Worm (Caenorhabditis elegans) whole organism, L1 larva: ENCODE measurements around the gene fbxa-128.

Experiments
- C04F5.9 ChIP-seq: sonication (generic microtip); optimal IDR thresholded peaks from 2 replicates; lab custom pipeline; 2016; ENCODE audit warnings: missing genetic modification characterization, missing compliant biosample characterization
- C16A3.4 ChIP-seq: fragments of 150-350 bp; optimal IDR thresholded peaks from 2 replicates; lab custom pipeline; 2014; ENCODE audit warnings: missing biosample characterization, missing genetic modification characterization
- F16B12.6 ChIP-seq: fragments of 150-350 bp; optimal IDR thresholded peaks from 2 replicates; lab custom pipeline; 2014; ENCODE audit warnings: missing biosample characterization, missing genetic modification characterization
- aha-1 ChIP-seq: fragments of 150-350 bp; optimal IDR thresholded peaks from 2 replicates; lab custom pipeline; 2014; ENCODE audit warnings: missing biosample characterization, missing genetic modification characterization
- alr-1 ChIP-seq: fragments of 200-800 bp; sonication (Bioruptor generic); optimal IDR thresholded peaks from 2 replicates; lab custom pipeline; 2018; ENCODE audit warnings: borderline replicate concordance, mild to moderate bottlenecking, missing genetic modification characterization, missing compliant biosample characterization
- ama-1 ChIP-seq: fragments of 150-350 bp; optimal IDR thresholded peaks from 2 replicates; lab custom pipeline; 2014
- blmp-1 ChIP-seq: fragments of 150-350 bp; optimal IDR thresholded peaks from 2 replicates; lab custom pipeline; 2014; ENCODE audit warnings: missing biosample characterization, missing genetic modification characterization
- ceh-63 ChIP-seq: fragments of 200-800 bp; sonication (Bioruptor generic); optimal IDR thresholded peaks from 2 replicates; lab custom pipeline; 2018; ENCODE audit warnings: mild to moderate bottlenecking, missing genetic modification characterization, missing compliant biosample characterization
- ceh-90 ChIP-seq: sonication (generic microtip); optimal IDR thresholded peaks from 2 replicates; lab custom pipeline; 2016; ENCODE audit warnings: missing genetic modification characterization, missing compliant biosample characterization
- ces-1 ChIP-seq: fragments of 150-350 bp; optimal IDR thresholded peaks from 2 replicates; lab custom pipeline; 2014; ENCODE audit warnings: missing biosample characterization, missing genetic modification reagents, missing genetic modification characterization
- dsc-1 ChIP-seq: sonication (generic microtip); optimal IDR thresholded peaks from 2 replicates; lab custom pipeline; 2016; ENCODE audit warnings: mild to moderate bottlenecking, missing genetic modification characterization, missing compliant biosample characterization
- efl-1 ChIP-seq, 4 experiments: fragments of 150-350 bp; optimal IDR thresholded peaks in 3 of 4; peaks in 1 of 4; 1 replicate in 1 of 4; 2 replicates in 3 of 4; lab custom pipeline; 2014; ENCODE audit warnings: missing biosample characterization in 2 of 4, missing genetic modification characterization in 2 of 4, missing genetic modification reagents in 2 of 4
- efl-3 ChIP-seq: fragments of 200-800 bp; sonication (Bioruptor generic); optimal IDR thresholded peaks from 2 replicates; lab custom pipeline; 2018; ENCODE audit warnings: mild to moderate bottlenecking, missing genetic modification characterization, missing compliant biosample characterization
- egl-13 ChIP-seq: sonication (generic microtip); optimal IDR thresholded peaks from 2 replicates; lab custom pipeline; 2016; ENCODE audit warnings: missing genotype, missing genetic modification reagents, missing genetic modification characterization, missing compliant biosample characterization
- egl-27 ChIP-seq, 2 experiments: fragments of 150-350 bp in 1 of 2; sonication (generic microtip); optimal IDR thresholded peaks; 3 replicates each; lab custom pipeline; 2017 to 2018; ENCODE audit warnings: missing biosample characterization in 2 of 2, missing genetic modification characterization in 2 of 2, missing genetic modification reagents in 2 of 2
- elt-2 ChIP-seq: sonication (generic microtip); optimal IDR thresholded peaks from 2 replicates; lab custom pipeline; 2016; ENCODE audit warnings: missing genetic modification characterization, mild to moderate bottlenecking, inconsistent platforms, missing compliant biosample characterization, missing genetic modification reagents
- fkh-10 ChIP-seq: sonication (generic microtip); optimal IDR thresholded peaks from 2 replicates; lab custom pipeline; 2017; ENCODE audit warnings: missing biosample characterization, missing genetic modification reagents, missing genetic modification characterization
- fkh-8 ChIP-seq: sonication (generic microtip); optimal IDR thresholded peaks from 2 replicates; lab custom pipeline; 2016; ENCODE audit warnings: mild to moderate bottlenecking, missing genetic modification characterization, missing compliant biosample characterization
- fos-1 ChIP-seq: fragments of 150-350 bp; optimal IDR thresholded peaks from 2 replicates; lab custom pipeline; 2014; ENCODE audit warnings: missing biosample characterization, missing genetic modification characterization
- grh-1 ChIP-seq: fragments of 200-800 bp; sonication (Bioruptor generic); IDR thresholded peaks from 2 replicates; pipeline ENCODE4 v1.3.6; 2022; ENCODE audit warnings: missing genetic modification reagents, missing genetic modification characterization, missing compliant biosample characterization
- hlh-17 ChIP-seq: fragments of 200-800 bp; sonication (Bioruptor generic); optimal IDR thresholded peaks from 2 replicates; lab custom pipeline; 2018; ENCODE audit warnings: missing genetic modification characterization, mild to moderate bottlenecking, missing compliant biosample characterization, moderate library complexity, borderline replicate concordance
- irx-1 ChIP-seq: sonication (generic microtip); optimal IDR thresholded peaks from 2 replicates; lab custom pipeline; 2016; ENCODE audit warnings: missing genetic modification characterization, missing compliant biosample characterization
- isw-1 ChIP-seq: fragments of 200-800 bp; sonication (Bioruptor generic); IDR thresholded peaks from 2 replicates; pipeline ENCODE4 v1.3.6; 2022; ENCODE audit warnings: missing genetic modification characterization, missing compliant biosample characterization
- lin-13 ChIP-seq: fragments of 150-350 bp; optimal IDR thresholded peaks from 2 replicates; lab custom pipeline; 2014; ENCODE audit warnings: missing biosample characterization, missing genetic modification reagents, missing genetic modification characterization
- lin-14 ChIP-seq: fragments of 200-800 bp; sonication (Bioruptor generic); optimal IDR thresholded peaks from 2 replicates; lab custom pipeline; 2018; ENCODE audit warnings: mild to moderate bottlenecking, missing genetic modification characterization, moderate library complexity, missing compliant biosample characterization
- lin-15B ChIP-seq: fragments of 150-350 bp; sonication (generic microtip); optimal IDR thresholded peaks from 3 replicates; lab custom pipeline; 2014; ENCODE audit warnings: missing biosample characterization, missing genetic modification characterization
- lin-35 ChIP-seq, 2 experiments: fragments of 150-350 bp; optimal IDR thresholded peaks; 2 replicates each; lab custom pipeline; 2014; ENCODE audit warnings: missing biosample characterization in 2 of 2, missing genetic modification characterization in 2 of 2, missing genetic modification reagents in 2 of 2
- lin-39 ChIP-seq: fragments of 150-350 bp; optimal IDR thresholded peaks from 2 replicates; lab custom pipeline; 2014; ENCODE audit warnings: missing biosample characterization, missing genetic modification reagents, missing genetic modification characterization
- lir-3 ChIP-seq: sonication (generic microtip); optimal IDR thresholded peaks from 2 replicates; lab custom pipeline; 2016; ENCODE audit warnings: mild to moderate bottlenecking, missing genetic modification characterization, moderate library complexity, missing compliant biosample characterization; ENCODE audit not compliant: poor library complexity
- lsy-2 ChIP-seq, 2 experiments: fragments of 150-350 bp; optimal IDR thresholded peaks; 2 replicates each; lab custom pipeline; 2014; ENCODE audit warnings: missing biosample characterization in 2 of 2, missing genetic modification characterization in 2 of 2
- mdl-1 ChIP-seq, 2 experiments: fragments of 150-350 bp; optimal IDR thresholded peaks; 2 replicates each; lab custom pipeline; 2014 to 2017; ENCODE audit warnings: missing biosample characterization in 2 of 2, missing genetic modification characterization in 2 of 2, inconsistent platforms in 1 of 2
- mef-2 ChIP-seq: fragments of 150-350 bp; optimal IDR thresholded peaks from 2 replicates; lab custom pipeline; 2014; ENCODE audit warnings: missing biosample characterization, missing genetic modification characterization
- nhr-11 ChIP-seq: fragments of 150-350 bp; optimal IDR thresholded peaks from 2 replicates; lab custom pipeline; 2014; ENCODE audit warnings: missing biosample characterization, missing genetic modification characterization
- nhr-19 ChIP-seq: fragments of 200-800 bp; sonication (Bioruptor generic); conservative IDR thresholded peaks from 2 replicates; pipeline ENCODE4 v1.3.6; 2022; ENCODE audit warnings: missing genetic modification characterization, missing compliant biosample characterization
- nhr-237 ChIP-seq: fragments of 150-350 bp; optimal IDR thresholded peaks from 2 replicates; lab custom pipeline; 2014; ENCODE audit warnings: missing biosample characterization, missing genetic modification characterization
- nhr-28 ChIP-seq: fragments of 150-350 bp; optimal IDR thresholded peaks from 2 replicates; lab custom pipeline; 2014; ENCODE audit warnings: missing biosample characterization, missing genetic modification characterization
- nhr-71 ChIP-seq: sonication (generic microtip); optimal IDR thresholded peaks from 2 replicates; lab custom pipeline; 2016; ENCODE audit warnings: mild to moderate bottlenecking, missing genetic modification characterization, moderate library complexity, missing compliant biosample characterization
- nhr-85 ChIP-seq: sonication (generic microtip); peaks from one replicate; lab custom pipeline; 2016; ENCODE audit warnings: missing genetic modification characterization, inconsistent platforms, missing compliant biosample characterization
- skn-1 ChIP-seq: fragments of 150-350 bp; optimal IDR thresholded peaks from 2 replicates; lab custom pipeline; 2014; ENCODE audit warnings: missing biosample characterization, missing genetic modification characterization
- snpc-4 ChIP-seq: fragments of 150-350 bp; optimal IDR thresholded peaks from 2 replicates; lab custom pipeline; 2014; ENCODE audit warnings: missing biosample characterization, missing genetic modification characterization
- sptf-1 ChIP-seq: fragments of 150-350 bp; optimal IDR thresholded peaks from 2 replicates; lab custom pipeline; 2014; ENCODE audit warnings: missing biosample characterization, missing genetic modification characterization
- sup-37 ChIP-seq: fragments of 200-800 bp; sonication (Bioruptor generic); optimal IDR thresholded peaks from 2 replicates; lab custom pipeline; 2018; ENCODE audit warnings: mild to moderate bottlenecking, missing genetic modification characterization, missing compliant biosample characterization
- tbx-2 ChIP-seq: sonication (generic microtip); optimal IDR thresholded peaks from 2 replicates; lab custom pipeline; 2016; ENCODE audit warnings: missing genetic modification characterization, missing compliant biosample characterization
- unc-86 ChIP-seq: sonication (generic microtip); optimal IDR thresholded peaks from 2 replicates; lab custom pipeline; 2016; ENCODE audit warnings: missing genetic modification characterization, missing compliant biosample characterization
- unc-98 ChIP-seq: fragments of 200-800 bp; sonication (Bioruptor generic); IDR thresholded peaks from 2 replicates; pipeline ENCODE4 v1.3.6; 2022; ENCODE audit warnings: missing genetic modification characterization, missing compliant biosample characterization
- vab-15 ChIP-seq: sonication (generic microtip); optimal IDR thresholded peaks from 2 replicates; lab custom pipeline; 2017; ENCODE audit warnings: missing genotype, mild to moderate bottlenecking, missing genetic modification characterization, missing compliant biosample characterization
- zag-1 ChIP-seq: fragments of 150-350 bp; optimal IDR thresholded peaks from 2 replicates; lab custom pipeline; 2014; ENCODE audit warnings: missing biosample characterization, missing genetic modification characterization

fbxa-128 gene

DNA sequence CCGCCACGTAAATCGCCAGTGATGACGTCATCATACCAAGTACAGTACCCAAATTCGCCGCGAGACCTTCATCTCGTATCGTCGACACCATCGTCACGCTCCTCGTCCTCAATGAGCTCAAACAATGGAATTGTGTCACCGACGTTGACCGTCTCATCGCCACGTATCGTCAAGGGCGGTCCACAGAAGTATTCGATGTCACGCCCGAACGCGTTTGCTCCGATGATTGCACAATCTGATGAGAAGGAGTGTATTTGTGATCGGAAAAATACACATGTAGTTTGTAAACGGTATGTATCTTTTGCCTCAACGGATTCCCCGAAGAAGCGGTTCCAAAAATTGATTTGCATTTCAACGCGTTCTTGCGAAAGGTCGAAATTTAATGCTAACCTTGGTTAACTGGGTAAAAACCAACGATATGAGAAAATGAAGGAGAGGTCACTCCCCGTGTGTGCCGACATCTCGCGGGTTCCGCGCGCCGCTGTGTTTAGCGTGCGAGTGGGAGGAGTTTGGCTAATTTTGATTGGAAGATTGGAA is 48.7 kb downstream of the fbxa-128 start (continued):
- no peak for TF ChIP-seq C16A3.4 (tag; lab: Kevin White, UChicago)
- TF ChIP-seq lin-39 (tag; lab: Kevin White, UChicago), result peak; percentile 50
- TF ChIP-seq grh-1 (GFP tag; lab: Robert Waterston, UW), result peak; percentile 62
- TF ChIP-seq ama-1 (lab: Kevin White, UChicago), result peak; percentile 96
- no peak for TF ChIP-seq vab-15 (tag; lab: Kevin White, UChicago)
- TF ChIP-seq zag-1 (tag; lab: Kevin White, UChicago), result no peak
- peak; percentile 51 for TF ChIP-seq lin-13
- peak; percentile 16 for TF ChIP-seq dsc-1 (tag; lab: Kevin White, UChicago)
- no peak for TF ChIP-seq lin-15B
- TF ChIP-seq unc-86 (tag; lab: Kevin White, UChicago), result no peak
- TF ChIP-seq mef-2 (tag; lab: Kevin White, UChicago), result no peak
- peak; percentile 98 for TF ChIP-seq snpc-4
- peak in 1 of 2 experiments; percentile 34 for TF ChIP-seq lin-35 (GFP tag; optimal IDR thresholded peaks at IDR 0.05; lab: Kevin White, UChicago)
- TF ChIP-seq nhr-71 (tag; lab: Kevin White, UChicago), result peak; percentile 69
- peak; percentile 43 for TF ChIP-seq efl-3 (GFP tag; lab: Kevin White, UChicago)
- peak; percentile 86 for TF ChIP-seq nhr-85 (tag; lab: Kevin White, UChicago)
- TF ChIP-seq ceh-63 (GFP tag; lab: Kevin White, UChicago), result no peak
- TF ChIP-seq F16B12.6, result peak; percentile 1
- TF ChIP-seq lin-14 (GFP tag; lab: Kevin White, UChicago), result peak; percentile 30
- no peak for TF ChIP-seq ceh-90 (tag; lab: Kevin White, UChicago)
- no peak for TF ChIP-seq lir-3 (tag; lab: Kevin White, UChicago)
- TF ChIP-seq ces-1 (GFP tag; lab: Kevin White, UChicago), result no peak
- no peak for TF ChIP-seq isw-1 (GFP tag; lab: Robert Waterston, UW)
- TF ChIP-seq aha-1 (tag; lab: Kevin White, UChicago), result no peak
- TF ChIP-seq fkh-8 (tag; lab: Kevin White, UChicago), result no peak
- peak; percentile 35 for TF ChIP-seq sup-37 (GFP tag; lab: Kevin White, UChicago)
- peak; percentile 59 for TF ChIP-seq nhr-19 (GFP tag; lab: Robert Waterston, UW)
- TF ChIP-seq fkh-10 (GFP tag; lab: Kevin White, UChicago), result no peak
- no peak for TF ChIP-seq hlh-17 (GFP tag; lab: Kevin White, UChicago)
- peak; percentile 35 for TF ChIP-seq elt-2 (tag; lab: Kevin White, UChicago)
- no peak for TF ChIP-seq skn-1 (tag; lab: Kevin White, UChicago)
- no peak for TF ChIP-seq nhr-11 (tag; lab: Kevin White, UChicago)
- TF ChIP-seq C04F5.9 (tag; lab: Kevin White, UChicago), result no peak
- TF ChIP-seq unc-98, result 0 out of 2 replicates have a peak, but pooled peaks have one; percentile 18
- TF ChIP-seq blmp-1 (tag; lab: Kevin White, UChicago), result no peak
- TF ChIP-seq tbx-2 (tag; lab: Kevin White, UChicago), result peak; percentile 44

DNA sequence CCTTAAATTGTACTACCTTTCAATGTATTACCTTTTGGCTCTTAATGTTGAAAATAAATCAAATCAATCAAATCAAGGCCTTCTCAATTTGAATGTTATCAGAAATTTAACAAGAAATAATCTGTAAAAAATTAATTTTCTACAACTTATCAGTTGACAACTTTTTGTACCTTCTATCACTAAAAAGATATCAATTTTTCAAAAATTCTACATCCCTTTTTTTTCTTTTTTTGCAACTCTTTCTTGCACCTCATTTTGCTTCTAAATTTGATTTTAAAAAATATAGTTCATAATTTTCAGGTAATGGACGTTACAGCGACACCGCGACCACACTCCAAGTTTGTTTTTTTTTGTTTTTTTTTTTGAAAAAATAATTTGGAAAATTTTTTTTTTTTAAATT is 50.7 kb downstream of the fbxa-128 start, which contains the start of gene W09D6.5:
TSS of gene W09D6.5 (plus strand) at position 301 of the 400 bp plus-strand sequence.
- TF ChIP-seq nhr-237 (tag; lab: Kevin White, UChicago), result no peak
- no peak for TF ChIP-seq unc-98
- TF ChIP-seq alr-1 (tag; lab: Kevin White, UChicago), result no peak
- TF ChIP-seq irx-1 (tag; lab: Kevin White, UChicago), result no peak
- TF ChIP-seq lir-3 (tag; lab: Kevin White, UChicago), result no peak
- no peak for TF ChIP-seq skn-1 (tag; lab: Kevin White, UChicago)

DNA sequence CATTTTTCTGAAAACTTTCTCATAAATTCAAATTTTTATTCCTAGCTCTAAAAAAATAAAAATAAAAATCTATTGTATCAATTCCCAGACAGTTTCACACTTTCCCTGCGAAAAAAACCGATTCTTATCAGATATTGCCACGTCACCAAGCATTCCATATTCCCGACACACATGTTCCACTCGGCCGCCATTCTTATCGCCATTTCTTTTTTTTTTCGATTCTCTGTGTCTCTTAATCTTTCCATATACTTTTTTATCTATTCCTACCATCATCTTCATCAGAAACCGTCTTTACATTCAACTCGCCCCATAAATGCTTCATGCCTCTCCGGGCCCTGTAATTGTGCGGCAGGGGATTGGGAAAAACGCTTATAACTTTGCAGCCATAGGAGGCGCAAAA is 51.5 kb downstream of the fbxa-128 start:
- TF ChIP-seq blmp-1 (tag; lab: Kevin White, UChicago) (peak; percentile 77), efl-1 (optimal IDR thresholded peaks at IDR 0.05; lab: Kevin White, UChicago) (no peak), efl-1 (GFP tag; optimal IDR thresholded peaks at IDR 0.05 in 1 of 2; lab: Kevin White, UChicago) (peak in 1 of 2 experiments; percentile 68), ceh-63 (GFP tag; lab: Kevin White, UChicago) (no peak), egl-13 (no peak), mdl-1 (tag; optimal IDR thresholded peaks at IDR 0.05; lab: Kevin White, UChicago) (peak in 1 of 2 experiments; percentile 9), grh-1 (GFP tag; lab: Robert Waterston, UW) (no peak), nhr-19 (GFP tag; lab: Robert Waterston, UW) (no peak), alr-1 (tag; lab: Kevin White, UChicago) (no peak), skn-1 (tag; lab: Kevin White, UChicago) (no peak), lin-39 (tag; lab: Kevin White, UChicago) (no peak), dsc-1 (tag; lab: Kevin White, UChicago) (no peak), fos-1 (tag; lab: Kevin White, UChicago) (no peak), elt-2 (tag; lab: Kevin White, UChicago) (peak; percentile 60), F16B12.6 (no peak), lsy-2 (tag; optimal IDR thresholded peaks at IDR 0.05; lab: Kevin White, UChicago) (no peak), egl-27 (tag; optimal IDR thresholded peaks at IDR 0.05; lab: Kevin White, UChicago) (no peak), lin-14 (GFP tag; lab: Kevin White, UChicago) (peak; percentile 55), ces-1 (GFP tag; lab: Kevin White, UChicago) (no peak), nhr-28 (no peak), nhr-85 (tag; lab: Kevin White, UChicago) (peak; percentile 77), sptf-1 (tag; lab: Kevin White, UChicago) (no peak)
